Fruit fly (Drosophila melanogaster) whole organism, embryonic: ENCODE measurements around the gene ec.

Experiments
- Adf1 ChIP-seq: fragments of 200-800 bp; sonication (Bioruptor generic); IDR thresholded peaks from 2 replicates; pipeline ENCODE4 v1.3.6; 2022; ENCODE audit warnings: missing biosample characterization, missing genetic modification characterization
- CG10321 ChIP-seq: fragments of 200-800 bp; sonication (Bioruptor generic); IDR thresholded peaks from 2 replicates; pipeline ENCODE4 v1.3.6; 2022; ENCODE audit warnings: missing biosample characterization, missing genetic modification characterization
- CG10462 ChIP-seq: fragments of 200-800 bp; sonication (Bioruptor generic); optimal IDR thresholded peaks from 2 replicates; lab custom pipeline; 2016; ENCODE audit warnings: missing biosample characterization, missing genetic modification characterization
- CG10979 ChIP-seq: fragments of 200-800 bp; sonication (Bioruptor generic); optimal IDR thresholded peaks from 2 replicates; lab custom pipeline; 2018; ENCODE audit warnings: missing biosample characterization, mild to moderate bottlenecking, missing genetic modification characterization, moderate library complexity
- CG11696 ChIP-seq: fragments of 200-800 bp; sonication (Bioruptor generic); IDR thresholded peaks from 2 replicates; pipeline ENCODE4 v1.3.6; 2022; ENCODE audit warnings: missing biosample characterization, missing genetic modification characterization
- CG11723 ChIP-seq: fragments of 200-800 bp; sonication (Bioruptor generic); optimal IDR thresholded peaks from 2 replicates; lab custom pipeline; 2017; ENCODE audit warnings: missing biosample characterization, mild to moderate bottlenecking, missing genetic modification characterization
- CG14050 ChIP-seq: fragments of 200-800 bp; sonication (Bioruptor generic); IDR thresholded peaks from 3 replicates; pipeline ENCODE4 v1.3.6; 2022; ENCODE audit warnings: missing biosample characterization, missing genetic modification characterization
- CG15479 ChIP-seq: fragments of 200-800 bp; sonication (Bioruptor generic); optimal IDR thresholded peaks from 3 replicates; lab custom pipeline; 2019; ENCODE audit warnings: missing biosample characterization, mild to moderate bottlenecking, missing genetic modification characterization, moderate library complexity
- CG17912 ChIP-seq: fragments of 200-800 bp; sonication (Bioruptor generic); optimal IDR thresholded peaks from 2 replicates; lab custom pipeline; 2018; ENCODE audit warnings: missing biosample characterization, mild to moderate bottlenecking, missing genetic modification characterization
- CG1792 ChIP-seq: fragments of 200-800 bp; sonication (Bioruptor generic); optimal IDR thresholded peaks from 2 replicates; lab custom pipeline; 2016; ENCODE audit warnings: missing biosample characterization, missing genetic modification characterization
- CG18599 ChIP-seq: fragments of 200-800 bp; sonication (Bioruptor generic); optimal IDR thresholded peaks from 3 replicates; lab custom pipeline; 2017; ENCODE audit warnings: missing biosample characterization, missing genetic modification characterization, mild to moderate bottlenecking, moderate library complexity, missing genetic modification reagents
- CG2712 ChIP-seq: fragments of 200-800 bp; optimal IDR thresholded peaks from 3 replicates; lab custom pipeline; 2019; ENCODE audit warnings: missing biosample characterization, mild to moderate bottlenecking, missing genetic modification characterization, moderate library complexity
- CG32532 ChIP-seq: fragments of 200-800 bp; sonication (Bioruptor generic); IDR thresholded peaks from 2 replicates; pipeline ENCODE4 v1.3.6; 2022; ENCODE audit warnings: missing biosample characterization, missing genetic modification characterization
- CG4328 ChIP-seq: fragments of 200-800 bp; sonication (Bioruptor generic); optimal IDR thresholded peaks from 3 replicates; lab custom pipeline; 2017; ENCODE audit warnings: missing biosample characterization, missing genetic modification reagents, missing genetic modification characterization
- CG4707 ChIP-seq: fragments of 200-800 bp; sonication (Bioruptor generic); optimal IDR thresholded peaks from 2 replicates; lab custom pipeline; 2018; ENCODE audit warnings: missing biosample characterization, mild to moderate bottlenecking, missing genetic modification characterization, moderate library complexity
- CG6654 ChIP-seq: fragments of 200-800 bp; sonication (Bioruptor generic); optimal IDR thresholded peaks from 2 replicates; lab custom pipeline; 2017; ENCODE audit warnings: missing biosample characterization, mild to moderate bottlenecking, missing genetic modification characterization
- CG6813 ChIP-seq: fragments of 200-800 bp; sonication (Bioruptor generic); optimal IDR thresholded peaks from 2 replicates; lab custom pipeline; 2017; ENCODE audit warnings: missing biosample characterization, missing genetic modification characterization, mild to moderate bottlenecking, moderate library complexity, missing genetic modification reagents
- CG7987 ChIP-seq: fragments of 200-800 bp; sonication (Bioruptor generic); optimal IDR thresholded peaks from 2 replicates; lab custom pipeline; 2018; ENCODE audit warnings: missing biosample characterization, mild to moderate bottlenecking, missing genetic modification characterization, moderate library complexity
- CG8478 ChIP-seq: fragments of >200 bp; optimal IDR thresholded peaks from 2 replicates; lab custom pipeline; 2018
- CG9609 ChIP-seq: fragments of 200-800 bp; sonication (Bioruptor generic); optimal IDR thresholded peaks from 3 replicates; lab custom pipeline; 2016; ENCODE audit warnings: missing biosample characterization, missing genetic modification characterization
- CG9727 ChIP-seq: fragments of 200-800 bp; sonication (Bioruptor generic); optimal IDR thresholded peaks from 3 replicates; lab custom pipeline; 2017; ENCODE audit warnings: missing biosample characterization, mild to moderate bottlenecking, missing genetic modification characterization
- D19B ChIP-seq: fragments of 200-800 bp; sonication (Bioruptor generic); optimal IDR thresholded peaks from 2 replicates; lab custom pipeline; 2017; ENCODE audit warnings: missing biosample characterization, mild to moderate bottlenecking, missing genetic modification characterization
- Dbx ChIP-seq: fragments of 200-800 bp; sonication (Bioruptor generic); IDR thresholded peaks from 3 replicates; pipeline ENCODE4 v1.3.6; 2022; ENCODE audit warnings: missing biosample characterization, missing genetic modification characterization
- Drgx ChIP-seq: fragments of 200-800 bp; sonication (Bioruptor generic); IDR thresholded peaks from 2 replicates; pipeline ENCODE4 v1.3.6; 2022; ENCODE audit warnings: missing biosample characterization, missing genetic modification characterization
- Ets97D ChIP-seq: fragments of 200-800 bp; sonication (Bioruptor generic); optimal IDR thresholded peaks from 3 replicates; lab custom pipeline; 2016; ENCODE audit warnings: missing biosample characterization, missing genetic modification characterization
- Fer3 ChIP-seq: fragments of 200-800 bp; sonication (Bioruptor generic); optimal IDR thresholded peaks from 2 replicates; lab custom pipeline; 2018; ENCODE audit warnings: missing biosample characterization, mild to moderate bottlenecking, missing genetic modification characterization, moderate library complexity
- Gug ChIP-seq: fragments of 200-800 bp; sonication (Bioruptor generic); IDR thresholded peaks from 4 replicates; pipeline ENCODE4 v1.3.6; 2022; ENCODE audit warnings: missing biosample characterization, missing genetic modification characterization
- H2.0 ChIP-seq: fragments of 200-800 bp; sonication (Bioruptor generic); IDR thresholded peaks from 2 replicates; pipeline ENCODE4 v1.3.6; 2022; ENCODE audit warnings: missing biosample characterization, missing genetic modification characterization
- Hr51 ChIP-seq, 2 experiments: fragments of 200-800 bp; sonication (Bioruptor generic); optimal IDR thresholded peaks; 2 replicates in 1 of 2; 3 replicates in 1 of 2; lab custom pipeline; 2016 to 2018; ENCODE audit warnings: missing biosample characterization in 2 of 2, missing genetic modification characterization in 2 of 2, mild to moderate bottlenecking in 1 of 2, moderate library complexity in 1 of 2
- Kr ChIP-seq: fragments of 200-800 bp; sonication (Bioruptor generic); optimal IDR thresholded peaks from 2 replicates; lab custom pipeline; 2017; ENCODE audit warnings: missing biosample characterization, mild to moderate bottlenecking, missing genetic modification characterization
- Poxn ChIP-seq: fragments of 200-800 bp; sonication (Bioruptor generic); IDR thresholded peaks from 2 replicates; pipeline ENCODE4 v1.3.6; 2022; ENCODE audit warnings: missing biosample characterization, missing genetic modification characterization
- Scr ChIP-seq: fragments of 200-800 bp; sonication (Bioruptor generic); IDR thresholded peaks from 2 replicates; pipeline ENCODE4 v1.3.6; 2022; ENCODE audit warnings: missing biosample characterization, missing genetic modification characterization; ENCODE audit not compliant: partially characterized antibody
- caup ChIP-seq: fragments of 200-800 bp; sonication (Bioruptor generic); optimal IDR thresholded peaks from 3 replicates; lab custom pipeline; 2017; ENCODE audit warnings: missing biosample characterization, mild to moderate bottlenecking, missing genetic modification characterization, moderate library complexity; ENCODE audit not compliant: severe bottlenecking
- crol ChIP-seq: fragments of 200-800 bp; sonication (Bioruptor generic); IDR thresholded peaks from 2 replicates; pipeline ENCODE4 v1.3.6; 2022; ENCODE audit warnings: missing biosample characterization, missing genetic modification characterization
- disco-r ChIP-seq: fragments of 200-800 bp; sonication (Bioruptor generic); optimal IDR thresholded peaks from 2 replicates; lab custom pipeline; 2016; ENCODE audit warnings: missing biosample characterization, missing genetic modification characterization
- dpn ChIP-seq, 2 experiments: fragments of 200-800 bp; sonication (Bioruptor generic); optimal IDR thresholded peaks; 3 replicates each; lab custom pipeline; 2016; ENCODE audit warnings: missing biosample characterization in 2 of 2, missing genetic modification characterization in 2 of 2
- emc ChIP-seq: fragments of 200-800 bp; sonication (Bioruptor generic); optimal IDR thresholded peaks from 2 replicates; lab custom pipeline; 2016; ENCODE audit warnings: missing biosample characterization, missing genetic modification characterization
- eyg ChIP-seq: fragments of 200-800 bp; sonication (Bioruptor generic); optimal IDR thresholded peaks from 3 replicates; lab custom pipeline; 2016; ENCODE audit warnings: missing biosample characterization, missing genetic modification characterization
- fd64A ChIP-seq: fragments of 200-800 bp; sonication (Bioruptor generic); optimal IDR thresholded peaks from 3 replicates; lab custom pipeline; 2018; ENCODE audit warnings: missing biosample characterization, mild to moderate bottlenecking, missing genetic modification characterization
- grau ChIP-seq: fragments of 200-800 bp; optimal IDR thresholded peaks from 3 replicates; lab custom pipeline; 2019; ENCODE audit warnings: missing biosample characterization, mild to moderate bottlenecking, missing genetic modification characterization, moderate library complexity
- gro ChIP-seq: fragments of 200-800 bp; sonication (Bioruptor generic); optimal IDR thresholded peaks from 2 replicates; lab custom pipeline; 2016; ENCODE audit warnings: missing biosample characterization, missing genetic modification characterization
- lmd ChIP-seq: fragments of 200-800 bp; sonication (Bioruptor generic); IDR thresholded peaks from 2 replicates; pipeline ENCODE4 v1.3.6; 2022; ENCODE audit warnings: missing biosample characterization, missing genetic modification characterization
- mam ChIP-seq: fragments of 200-800 bp; sonication (Bioruptor generic); optimal IDR thresholded peaks from 3 replicates; lab custom pipeline; 2016; ENCODE audit warnings: missing biosample characterization, missing genetic modification characterization
- nmo ChIP-seq: fragments of 200-800 bp; sonication (Bioruptor generic); optimal IDR thresholded peaks from 2 replicates; lab custom pipeline; 2018; ENCODE audit warnings: missing biosample characterization, mild to moderate bottlenecking, missing genetic modification characterization, moderate library complexity
- peb ChIP-seq: fragments of 200-800 bp; sonication (Bioruptor generic); IDR thresholded peaks from 2 replicates; pipeline ENCODE4 v1.3.6; 2022; ENCODE audit warnings: missing biosample characterization, missing genetic modification characterization
- ranshi ChIP-seq: fragments of 200-800 bp; sonication (Bioruptor generic); IDR thresholded peaks from 2 replicates; pipeline ENCODE4 v1.3.6; 2022; ENCODE audit warnings: missing biosample characterization, missing genetic modification characterization
- repo ChIP-seq: fragments of 200-800 bp; sonication (Bioruptor generic); optimal IDR thresholded peaks from 2 replicates; lab custom pipeline; 2016; ENCODE audit warnings: missing biosample characterization, missing genetic modification characterization
- slbo ChIP-seq: fragments of 200-800 bp; sonication (Bioruptor generic); IDR thresholded peaks from 2 replicates; pipeline ENCODE4 v1.3.6; 2022; ENCODE audit warnings: missing biosample characterization, missing genetic modification characterization
- tap ChIP-seq: fragments of 200-800 bp; optimal IDR thresholded peaks from 3 replicates; lab custom pipeline; 2019; ENCODE audit warnings: missing biosample characterization, mild to moderate bottlenecking, missing genetic modification characterization, moderate library complexity
- vfl ChIP-seq: fragments of 200-800 bp; sonication (Bioruptor generic); optimal IDR thresholded peaks from 2 replicates; lab custom pipeline; 2016; ENCODE audit warnings: missing biosample characterization, missing genetic modification characterization
- vvl ChIP-seq: fragments of 200-800 bp; sonication (Bioruptor generic); IDR thresholded peaks from 2 replicates; pipeline ENCODE4 v1.3.6; 2022; ENCODE audit warnings: missing biosample characterization, missing genetic modification characterization

The ec gene

DNA sequence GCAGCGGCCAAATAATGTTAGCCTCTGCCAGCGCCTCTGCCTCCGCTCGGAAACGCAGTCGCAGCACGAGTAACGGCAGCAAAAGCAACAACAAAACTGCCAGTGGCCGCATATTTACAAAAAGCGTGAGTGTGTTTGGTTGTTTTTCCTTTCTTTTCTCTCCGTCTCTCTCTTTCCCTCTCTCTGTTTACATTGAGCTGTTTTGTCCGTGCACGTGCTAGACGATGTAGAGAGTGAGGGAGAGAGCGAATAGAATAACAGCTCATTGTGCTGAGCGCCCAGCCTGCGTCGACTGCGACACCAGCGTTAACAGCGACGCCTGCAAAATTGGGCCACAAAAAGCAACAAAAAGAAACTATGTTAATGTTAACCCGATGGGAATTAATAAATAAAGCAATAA, 34.3 kb upstream of the ec start (continued):
- peak; percentile 58 for TF ChIP-seq CG9727 (GFP tag; lab: Kevin White, UChicago)
- peak; percentile 54; the same call in 1 of the 2 replicates for TF ChIP-seq crol (GFP tag; lab: Robert Waterston, UW)
- TF ChIP-seq tap (tag; lab: Kevin White, UChicago): peak; percentile 39
- TF ChIP-seq D19B (GFP tag; lab: Kevin White, UChicago): no peak
- peak in 1 of 2 experiments; percentile 40 for TF ChIP-seq Hr51 (GFP tag; optimal IDR thresholded peaks at IDR 0.05; lab: Kevin White, UChicago)
- TF ChIP-seq nmo (GFP tag; lab: Kevin White, UChicago): peak; percentile 0
- TF ChIP-seq CG4707 (GFP tag; lab: Kevin White, UChicago): peak; percentile 75
- TF ChIP-seq CG14050: no peak
- no peak for TF ChIP-seq slbo (GFP tag; lab: Robert Waterston, UW)
- 0 out of 2 replicates have a peak, but pooled peaks have one; percentile 11 for TF ChIP-seq peb (GFP tag; lab: Robert Waterston, UW)
- TF ChIP-seq Kr (GFP tag; lab: Kevin White, UChicago): no peak
- TF ChIP-seq eyg (GFP tag; lab: Kevin White, UChicago): peak; percentile 37
- TF ChIP-seq CG1792 (GFP tag; lab: Kevin White, UChicago): peak; percentile 36
- TF ChIP-seq CG2712: peak; percentile 20
- TF ChIP-seq CG15479 (GFP tag; lab: Kevin White, UChicago): peak; percentile 90
- TF ChIP-seq vvl: peak; percentile 83
- TF ChIP-seq grau (tag; lab: Kevin White, UChicago): peak; percentile 20
- no peak for TF ChIP-seq Poxn (GFP tag; lab: Robert Waterston, UW)
- peak; percentile 98 for TF ChIP-seq Adf1
- no peak for TF ChIP-seq CG8478 (lab: Kevin White, UChicago)
- TF ChIP-seq CG6654 (GFP tag; lab: Kevin White, UChicago): no peak
- TF ChIP-seq fd64A (GFP tag; lab: Kevin White, UChicago): peak; percentile 82
- peak; percentile 81 for TF ChIP-seq CG6813 (GFP tag; lab: Kevin White, UChicago)
- peak; percentile 32; the same call in 1 of the 2 replicates for TF ChIP-seq ranshi (GFP tag; lab: Robert Waterston, UW)
- TF ChIP-seq emc: no peak
- 0 out of 2 replicates have a peak, but pooled peaks have one; percentile 18 for TF ChIP-seq Scr (GFP tag; lab: Robert Waterston, UW)
- peak; percentile 66 for TF ChIP-seq CG18599
- TF ChIP-seq gro (GFP tag; lab: Kevin White, UChicago): peak; percentile 74
- TF ChIP-seq CG10979 (tag; lab: Kevin White, UChicago): no peak
- peak in 1 of 2 experiments; percentile 15 for TF ChIP-seq dpn (GFP tag; optimal IDR thresholded peaks at IDR 0.05; lab: Kevin White, UChicago)
- TF ChIP-seq CG11723 (GFP tag; lab: Kevin White, UChicago): peak; percentile 55
- TF ChIP-seq vfl: no peak
- TF ChIP-seq CG9609 (GFP tag; lab: Kevin White, UChicago): peak; percentile 37
- TF ChIP-seq caup (GFP tag; lab: Kevin White, UChicago): peak; percentile 79
- TF ChIP-seq lmd (GFP tag; lab: Robert Waterston, UW): no peak
- no peak for TF ChIP-seq CG11696
- TF ChIP-seq CG4328 (GFP tag; lab: Kevin White, UChicago): peak; percentile 72
- TF ChIP-seq CG7987: peak; percentile 90
- TF ChIP-seq Fer3 (tag; lab: Kevin White, UChicago): peak; percentile 41
- peak; percentile 44 for TF ChIP-seq CG32532
- peak; percentile 81 for TF ChIP-seq CG17912 (GFP tag; lab: Kevin White, UChicago)
- TF ChIP-seq Ets97D (GFP tag; lab: Kevin White, UChicago): no peak
- TF ChIP-seq Gug (GFP tag; lab: Robert Waterston, UW): no peak
- TF ChIP-seq Dbx (GFP tag; lab: Robert Waterston, UW): peak; percentile 49; the same call in 1 of the 3 replicates
- peak; percentile 23 for TF ChIP-seq mam
- TF ChIP-seq Drgx (GFP tag; lab: Robert Waterston, UW): peak; percentile 83
- TF ChIP-seq CG10462 (GFP tag; lab: Kevin White, UChicago): no peak
- TF ChIP-seq repo (GFP tag; lab: Kevin White, UChicago): no peak
- TF ChIP-seq H2.0: no peak
- TF ChIP-seq CG10321 (GFP tag; lab: Robert Waterston, UW): peak; percentile 57; the same call in 1 of the 2 replicates
- TF ChIP-seq disco-r (GFP tag; lab: Kevin White, UChicago): peak; percentile 16
